Fruit fly (Drosophila melanogaster) whole organism, embryonic: ENCODE results near the gene hog.
A peak's percentile ranks its signal among the peaks of the same experiment; 100 is the strongest.

ENCODE experiments used
- Atf-2 ChIP-seq: fragments of 200-800 bp; sonication (Bioruptor generic); optimal IDR thresholded peaks from 2 replicates; lab custom pipeline; 2016; ENCODE audit warnings: missing biosample characterization, missing genetic modification characterization
- B-H1 ChIP-seq: fragments of 200-800 bp; sonication (Bioruptor generic); IDR thresholded peaks from 3 replicates; pipeline ENCODE4 v1.3.6; 2022; ENCODE audit warnings: missing biosample characterization, missing genetic modification characterization
- CG10147 ChIP-seq: fragments of 200-800 bp; sonication (Bioruptor generic); optimal IDR thresholded peaks from 2 replicates; lab custom pipeline; 2019; ENCODE audit warnings: missing biosample characterization, mild to moderate bottlenecking, missing genetic modification characterization, moderate library complexity
- CG10654 ChIP-seq: fragments of 200-800 bp; sonication (Bioruptor generic); optimal IDR thresholded peaks from 2 replicates; lab custom pipeline; 2016; ENCODE audit warnings: missing biosample characterization, missing genetic modification characterization
- CG12071 ChIP-seq: fragments of 200-800 bp; sonication (Bioruptor generic); optimal IDR thresholded peaks from 3 replicates; lab custom pipeline; 2018; ENCODE audit warnings: missing biosample characterization, mild to moderate bottlenecking, missing genetic modification characterization
- CG12299 ChIP-seq: fragments of 200-800 bp; sonication (Bioruptor generic); optimal IDR thresholded peaks from 2 replicates; lab custom pipeline; 2018; ENCODE audit warnings: missing biosample characterization, mild to moderate bottlenecking, missing genetic modification characterization
- CG12769 ChIP-seq: fragments of 200-800 bp; sonication (Bioruptor generic); optimal IDR thresholded peaks from 2 replicates; lab custom pipeline; 2019; ENCODE audit warnings: missing biosample characterization, mild to moderate bottlenecking, missing genetic modification characterization, moderate library complexity
- CG12942 ChIP-seq: fragments of 200-800 bp; sonication (Bioruptor generic); optimal IDR thresholded peaks from 3 replicates; lab custom pipeline; 2016; ENCODE audit warnings: missing biosample characterization, missing genetic modification characterization
- CG13123 ChIP-seq: fragments of 200-800 bp; sonication (Bioruptor generic); optimal IDR thresholded peaks from 2 replicates; lab custom pipeline; 2016; ENCODE audit warnings: missing biosample characterization, missing genetic modification characterization
- CG13296 ChIP-seq: fragments of 200-800 bp; sonication (Bioruptor generic); optimal IDR thresholded peaks from 3 replicates; lab custom pipeline; 2018; ENCODE audit warnings: missing biosample characterization, mild to moderate bottlenecking, missing genetic modification characterization
- CG15479 ChIP-seq: fragments of 200-800 bp; sonication (Bioruptor generic); optimal IDR thresholded peaks from 3 replicates; lab custom pipeline; 2019; ENCODE audit warnings: missing biosample characterization, mild to moderate bottlenecking, missing genetic modification characterization, moderate library complexity
- CG15514 ChIP-seq: fragments of 200-800 bp; sonication (Bioruptor generic); optimal IDR thresholded peaks from 3 replicates; lab custom pipeline; 2017; ENCODE audit warnings: missing biosample characterization, missing genetic modification characterization, mild to moderate bottlenecking, moderate library complexity, missing genetic modification reagents
- CG2678 ChIP-seq: fragments of 200-800 bp; sonication (Bioruptor generic); optimal IDR thresholded peaks from 3 replicates; lab custom pipeline; 2019; ENCODE audit warnings: missing biosample characterization, mild to moderate bottlenecking, missing genetic modification characterization, moderate library complexity
- CG31224 ChIP-seq: fragments of 200-800 bp; sonication (Bioruptor generic); IDR thresholded peaks from 2 replicates; pipeline ENCODE4 v1.3.6; 2022; ENCODE audit warnings: missing biosample characterization, missing genetic modification characterization
- CG32767 ChIP-seq: fragments of 200-800 bp; sonication (Bioruptor generic); IDR thresholded peaks from 2 replicates; pipeline ENCODE4 v1.3.6; 2022; ENCODE audit warnings: missing biosample characterization, missing genetic modification characterization
- CG4328 ChIP-seq: fragments of 200-800 bp; sonication (Bioruptor generic); optimal IDR thresholded peaks from 3 replicates; lab custom pipeline; 2017; ENCODE audit warnings: missing biosample characterization, missing genetic modification reagents, missing genetic modification characterization
- CG8944 ChIP-seq: fragments of 200-800 bp; sonication (Bioruptor generic); optimal IDR thresholded peaks from 3 replicates; lab custom pipeline; 2016; ENCODE audit warnings: missing biosample characterization, missing genetic modification characterization
- CG9876 ChIP-seq: fragments of 200-800 bp; sonication (Bioruptor generic); optimal IDR thresholded peaks from 2 replicates; lab custom pipeline; 2016; ENCODE audit warnings: missing biosample characterization, missing genetic modification characterization
- CkIIα-i1 ChIP-seq: fragments of 200-800 bp; sonication (Bioruptor generic); IDR thresholded peaks from 2 replicates; pipeline ENCODE4 v1.3.6; 2022; ENCODE audit warnings: missing biosample characterization, missing genetic modification characterization
- H15 ChIP-seq: fragments of 200-800 bp; sonication (Bioruptor generic); IDR thresholded peaks from 3 replicates; pipeline ENCODE4 v1.3.6; 2022; ENCODE audit warnings: missing biosample characterization, missing genetic modification characterization
- Hsf ChIP-seq: fragments of 200-800 bp; sonication (Bioruptor generic); optimal IDR thresholded peaks from 3 replicates; lab custom pipeline; 2016; ENCODE audit warnings: missing biosample characterization, missing genetic modification characterization
- Jarid2 ChIP-seq: fragments of 200-800 bp; sonication (Bioruptor generic); optimal IDR thresholded peaks from 3 replicates; lab custom pipeline; 2017; ENCODE audit warnings: mild to moderate bottlenecking, missing biosample characterization, missing genetic modification reagents, missing genetic modification characterization
- Lpt ChIP-seq: fragments of >200 bp; optimal IDR thresholded peaks from 2 replicates; lab custom pipeline; 2018; ENCODE audit warnings: missing biosample characterization, missing genetic modification characterization
- MTF-1 ChIP-seq: fragments of 200-800 bp; sonication (Bioruptor generic); optimal IDR thresholded peaks from 2 replicates; lab custom pipeline; 2018; ENCODE audit warnings: missing biosample characterization, mild to moderate bottlenecking, missing genetic modification characterization, borderline replicate concordance
- Oli ChIP-seq: fragments of 200-800 bp; sonication (Bioruptor generic); optimal IDR thresholded peaks from 2 replicates; lab custom pipeline; 2018; ENCODE audit warnings: missing biosample characterization, mild to moderate bottlenecking, missing genetic modification characterization, moderate library complexity
- Optix ChIP-seq: fragments of 200-800 bp; sonication (Bioruptor generic); IDR thresholded peaks from 3 replicates; pipeline ENCODE4 v1.3.6; 2022; ENCODE audit warnings: missing biosample characterization, missing genetic modification characterization
- Stat92E ChIP-seq, 3 experiments: fragments of >200 bp in 2 of 3; fragments of 200-800 bp in 1 of 3; sonication (Bioruptor generic) in 1 of 3; optimal IDR thresholded peaks; 2 replicates each; lab custom pipeline; 2017 to 2019; ENCODE audit warnings: missing biosample characterization in 3 of 3, missing genetic modification characterization in 3 of 3, mild to moderate bottlenecking in 1 of 3, moderate library complexity in 1 of 3
- abd-A ChIP-seq: fragments of 200-800 bp; sonication (Bioruptor generic); optimal IDR thresholded peaks from 3 replicates; lab custom pipeline; 2019; ENCODE audit warnings: missing biosample characterization, mild to moderate bottlenecking, missing genetic modification characterization, moderate library complexity
- amos ChIP-seq: fragments of 200-800 bp; sonication (Bioruptor generic); IDR thresholded peaks from 2 replicates; pipeline ENCODE4 v1.3.6; 2022; ENCODE audit warnings: missing biosample characterization, missing genetic modification characterization; ENCODE audit not compliant: partially characterized antibody
- bowl ChIP-seq: fragments of 200-800 bp; sonication (Bioruptor generic); IDR thresholded peaks from 2 replicates; pipeline ENCODE4 v1.3.6; 2022; ENCODE audit warnings: missing biosample characterization, missing genetic modification characterization
- chif ChIP-seq, 2 experiments: fragments of 200-800 bp; sonication (Bioruptor generic); optimal IDR thresholded peaks; 3 replicates each; lab custom pipeline; 2016; ENCODE audit warnings: missing biosample characterization in 2 of 2, missing genetic modification characterization in 2 of 2
- chn ChIP-seq: fragments of 200-800 bp; sonication (Bioruptor generic); optimal IDR thresholded peaks from 2 replicates; lab custom pipeline; 2016; ENCODE audit warnings: missing biosample characterization, missing genetic modification characterization
- ems ChIP-seq: fragments of 200-800 bp; sonication (Bioruptor generic); optimal IDR thresholded peaks from 3 replicates; lab custom pipeline; 2016; ENCODE audit warnings: missing biosample characterization, missing genetic modification characterization
- ftz-f1 ChIP-seq: fragments of 200-800 bp; sonication (Bioruptor generic); optimal IDR thresholded peaks from 2 replicates; lab custom pipeline; 2016; ENCODE audit warnings: missing biosample characterization, missing genetic modification characterization
- gem ChIP-seq: fragments of 200-800 bp; sonication (Bioruptor generic); optimal IDR thresholded peaks from 2 replicates; lab custom pipeline; 2019; ENCODE audit warnings: missing biosample characterization, mild to moderate bottlenecking, missing genetic modification characterization, moderate library complexity
- ham ChIP-seq: fragments of 200-800 bp; sonication (Bioruptor generic); IDR thresholded peaks from 2 replicates; pipeline ENCODE4 v1.3.6; 2022; ENCODE audit warnings: missing biosample characterization, missing genetic modification characterization
- hkb ChIP-seq, 2 experiments: fragments of 200-800 bp in 1 of 2; fragments of >200 bp in 1 of 2; sonication (Bioruptor generic) in 1 of 2; IDR thresholded peaks in 1 of 2; optimal IDR thresholded peaks in 1 of 2; 2 replicates each; pipeline versions ENCODE4 v1.3.6 to Lab custom; 2017 to 2022; ENCODE audit warnings: missing biosample characterization in 1 of 2, missing genetic modification characterization in 1 of 2
- ind ChIP-seq: fragments of 200-800 bp; sonication (Bioruptor generic); optimal IDR thresholded peaks from 3 replicates; lab custom pipeline; 2016; ENCODE audit warnings: missing biosample characterization, missing genetic modification characterization
- lbe ChIP-seq: fragments of 200-800 bp; sonication (Bioruptor generic); optimal IDR thresholded peaks from 2 replicates; lab custom pipeline; 2016; ENCODE audit warnings: missing biosample characterization, mild to moderate bottlenecking, missing genetic modification characterization
- lov ChIP-seq, 2 experiments: fragments of 200-800 bp in 1 of 2; fragments of >200 bp in 1 of 2; sonication (Bioruptor generic) in 1 of 2; IDR thresholded peaks in 1 of 2; optimal IDR thresholded peaks in 1 of 2; 2 replicates in 1 of 2; 3 replicates in 1 of 2; pipeline versions ENCODE4 v1.3.6 to Lab custom; 2017 to 2022; ENCODE audit warnings: missing biosample characterization in 1 of 2, missing genetic modification characterization in 1 of 2
- mam ChIP-seq: fragments of 200-800 bp; sonication (Bioruptor generic); optimal IDR thresholded peaks from 3 replicates; lab custom pipeline; 2016; ENCODE audit warnings: missing biosample characterization, missing genetic modification characterization
- nerfin-1 ChIP-seq: fragments of 200-800 bp; sonication (Bioruptor generic); optimal IDR thresholded peaks from 3 replicates; lab custom pipeline; 2019; ENCODE audit warnings: missing biosample characterization, mild to moderate bottlenecking, missing genetic modification characterization, moderate library complexity
- p53 ChIP-seq: fragments of 200-800 bp; sonication (Bioruptor generic); optimal IDR thresholded peaks from 2 replicates; lab custom pipeline; 2016; ENCODE audit warnings: missing biosample characterization, missing genetic modification characterization
- pho ChIP-seq: fragments of 200-800 bp; sonication (Bioruptor generic); optimal IDR thresholded peaks from 2 replicates; lab custom pipeline; 2016; ENCODE audit warnings: missing biosample characterization, missing genetic modification characterization
- psq ChIP-seq: fragments of 200-800 bp; sonication (Bioruptor generic); optimal IDR thresholded peaks from 2 replicates; lab custom pipeline; 2017; ENCODE audit warnings: missing biosample characterization, missing genetic modification characterization
- row ChIP-seq: fragments of 200-800 bp; sonication (Bioruptor generic); IDR thresholded peaks from 3 replicates; pipeline ENCODE4 v1.3.6; 2022; ENCODE audit warnings: missing biosample characterization, missing genetic modification characterization
- slou ChIP-seq: fragments of 200-800 bp; sonication (Bioruptor generic); optimal IDR thresholded peaks from 3 replicates; lab custom pipeline; 2016; ENCODE audit warnings: missing biosample characterization, missing genetic modification characterization
- sqz ChIP-seq: fragments of 200-800 bp; sonication (Bioruptor generic); optimal IDR thresholded peaks from 3 replicates; lab custom pipeline; 2018; ENCODE audit warnings: missing biosample characterization, mild to moderate bottlenecking, missing genetic modification characterization
- sr ChIP-seq: fragments of 200-800 bp; sonication (Bioruptor generic); IDR thresholded peaks from 3 replicates; pipeline ENCODE4 v1.3.6; 2022; ENCODE audit warnings: missing biosample characterization, missing genetic modification characterization
- ttk ChIP-seq: fragments of 200-800 bp; sonication (Bioruptor generic); IDR thresholded peaks from 2 replicates; pipeline ENCODE4 v2.1.2; 2022; ENCODE audit warnings: missing biosample characterization, missing genetic modification characterization
- wor ChIP-seq: fragments of 200-800 bp; sonication (Bioruptor generic); IDR thresholded peaks from 2 replicates; pipeline ENCODE4 v1.3.6; 2022; ENCODE audit warnings: missing biosample characterization, missing genetic modification characterization

Gene hog

DNA sequence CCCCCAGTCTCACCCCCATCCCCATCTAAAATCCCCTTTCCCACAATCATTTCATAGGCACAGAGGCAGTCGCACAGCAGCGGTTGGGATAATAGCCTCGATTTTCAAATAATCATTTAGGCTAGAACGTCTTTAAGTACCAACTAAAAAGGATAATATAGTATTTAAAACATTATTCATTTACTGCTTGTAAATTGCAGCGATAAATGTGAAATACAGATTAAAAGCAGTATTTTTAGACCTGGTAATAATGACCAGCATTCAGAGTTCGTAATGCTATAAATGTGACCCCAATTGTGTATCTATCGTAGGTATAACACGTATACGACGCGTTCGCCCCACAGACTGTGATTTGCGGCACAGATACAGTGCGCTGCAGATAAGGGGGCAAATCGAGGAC lies 8.8 kb upstream of the hog start (continued):
- no peak for TF ChIP-seq CG13123 (GFP tag; lab: Kevin White, UChicago)
- no peak for TF ChIP-seq CG9876 (GFP tag; lab: Kevin White, UChicago)
- no peak for TF ChIP-seq Lpt (GFP tag; lab: Kevin White, UChicago)
- peak; percentile 20 for TF ChIP-seq CG12299
- TF ChIP-seq Optix (GFP tag; lab: Robert Waterston, UW): no peak
- TF ChIP-seq bowl (GFP tag; lab: Robert Waterston, UW): no peak
- TF ChIP-seq Hsf: no peak
- TF ChIP-seq row (GFP tag; lab: Robert Waterston, UW): peak; percentile 72
- no peak for TF ChIP-seq B-H1 (GFP tag; lab: Robert Waterston, UW)
- no peak for TF ChIP-seq ems (GFP tag; lab: Kevin White, UChicago)
- TF ChIP-seq lbe (GFP tag; lab: Kevin White, UChicago): no peak
- TF ChIP-seq gem (tag; lab: Kevin White, UChicago): peak; percentile 61
- peak; percentile 16 for TF ChIP-seq nerfin-1 (tag; lab: Kevin White, UChicago)
- no peak for TF ChIP-seq CG31224
- TF ChIP-seq CG12942 (GFP tag; lab: Kevin White, UChicago): no peak
- no peak for TF ChIP-seq slou (GFP tag; lab: Kevin White, UChicago)
- TF ChIP-seq CG15479: no peak
- TF ChIP-seq CG10654 (GFP tag; lab: Kevin White, UChicago): no peak
- TF ChIP-seq abd-A (tag; lab: Kevin White, UChicago): no peak
- TF ChIP-seq chif (GFP tag; optimal IDR thresholded peaks at IDR 0.05; lab: Kevin White, UChicago): no peak
- peak; percentile 64 for TF ChIP-seq CG12769 (tag; lab: Kevin White, UChicago)
- TF ChIP-seq sr (GFP tag; lab: Robert Waterston, UW): no peak
- no peak for TF ChIP-seq H15 (GFP tag; lab: Robert Waterston, UW)
- peak; percentile 31 for TF ChIP-seq CG15514 (GFP tag; lab: Kevin White, UChicago)
- peak; percentile 1 for TF ChIP-seq mam
- TF ChIP-seq CG10147 (GFP tag; lab: Kevin White, UChicago): peak; percentile 24
- TF ChIP-seq CkIIα-i1: no peak
- TF ChIP-seq Oli (tag; lab: Kevin White, UChicago): peak; percentile 40
- TF ChIP-seq sqz (GFP tag; lab: Kevin White, UChicago): no peak
- TF ChIP-seq MTF-1 (GFP tag; lab: Kevin White, UChicago): no peak
- no peak for TF ChIP-seq Jarid2 (GFP tag; lab: Kevin White, UChicago)
- no peak for TF ChIP-seq ftz-f1 (GFP tag; lab: Kevin White, UChicago)
- TF ChIP-seq CG2678 (tag; lab: Kevin White, UChicago): peak; percentile 72
- TF ChIP-seq Atf-2 (GFP tag; lab: Kevin White, UChicago): no peak
- TF ChIP-seq CG32767 (GFP tag; lab: Robert Waterston, UW): no peak
- TF ChIP-seq ttk (GFP tag; lab: Robert Waterston, UW): no peak
- no peak for TF ChIP-seq psq (GFP tag; lab: Kevin White, UChicago)
- no peak for TF ChIP-seq hkb (optimal IDR thresholded peaks at IDR 0.05; lab: Kevin White, UChicago)
- TF ChIP-seq hkb (GFP tag; IDR thresholded peaks at IDR 0.05; lab: Robert Waterston, UW): peak; percentile 37; the same call in 1 of the 2 replicates
- TF ChIP-seq CG8944 (GFP tag; lab: Kevin White, UChicago): no peak
- no peak for TF ChIP-seq Stat92E (GFP tag; optimal IDR thresholded peaks at IDR 0.05; lab: Kevin White, UChicago)
- no peak for TF ChIP-seq p53 (GFP tag; lab: Kevin White, UChicago)
- TF ChIP-seq chn: no peak
- TF ChIP-seq ind (GFP tag; lab: Kevin White, UChicago): no peak
- peak; percentile 52 for TF ChIP-seq CG12071
- TF ChIP-seq lov (optimal IDR thresholded peaks at IDR 0.05; lab: Kevin White, UChicago): no peak
- no peak for TF ChIP-seq lov (GFP tag; IDR thresholded peaks at IDR 0.05; lab: Robert Waterston, UW)
- TF ChIP-seq ham (GFP tag; lab: Robert Waterston, UW): no peak
- TF ChIP-seq pho: no peak
- no peak for TF ChIP-seq CG4328 (GFP tag; lab: Kevin White, UChicago)
- peak; percentile 6 for TF ChIP-seq CG13296 (GFP tag; lab: Kevin White, UChicago)
- TF ChIP-seq wor (GFP tag; lab: Robert Waterston, UW): no peak
- no peak for TF ChIP-seq amos (GFP tag; lab: Robert Waterston, UW)
